Worm (Caenorhabditis elegans) whole organism, L2 larva: Measurements from ENCODE around the gene pfk-1.2.

ENCODE experiments used
- C34F6.9 ChIP-seq: fragments of 150-350 bp; optimal IDR thresholded peaks from 2 replicates; lab custom pipeline; 2014; ENCODE audit warnings: missing biosample characterization, missing genetic modification characterization
- F13H6.1 ChIP-seq: sonication (generic microtip); optimal IDR thresholded peaks from 2 replicates; lab custom pipeline; 2016; ENCODE audit warnings: missing genetic modification characterization, missing compliant biosample characterization
- R02D3.7 ChIP-seq: fragments of 150-350 bp; optimal IDR thresholded peaks from 2 replicates; lab custom pipeline; 2014; ENCODE audit warnings: missing biosample characterization, missing genetic modification characterization
- Y55F3AM.14 ChIP-seq: fragments of 200-800 bp; sonication (Bioruptor generic); optimal IDR thresholded peaks from 2 replicates; lab custom pipeline; 2018; ENCODE audit warnings: mild to moderate bottlenecking, missing genetic modification characterization, missing compliant biosample characterization
- ZK546.5 ChIP-seq: sonication (generic microtip); optimal IDR thresholded peaks from 2 replicates; lab custom pipeline; 2017; ENCODE audit warnings: missing biosample characterization, missing genetic modification characterization
- aly-2 ChIP-seq: fragments of 150-350 bp; optimal IDR thresholded peaks from 2 replicates; lab custom pipeline; 2014; ENCODE audit warnings: missing biosample characterization, missing genetic modification characterization
- ama-1 ChIP-seq: fragments of 150-350 bp; optimal IDR thresholded peaks from 2 replicates; lab custom pipeline; 2018; ENCODE audit warnings: inconsistent platforms
- blmp-1 ChIP-seq: sonication (generic microtip); optimal IDR thresholded peaks from 2 replicates; lab custom pipeline; 2017; ENCODE audit warnings: missing genetic modification characterization, mild to moderate bottlenecking, missing compliant biosample characterization, antibody characterized with exemption, moderate library complexity; ENCODE audit not compliant: insufficient read depth
- ceh-16 ChIP-seq: fragments of 150-350 bp; optimal IDR thresholded peaks from 2 replicates; lab custom pipeline; 2014; ENCODE audit warnings: missing biosample characterization, missing genetic modification characterization
- crh-2 ChIP-seq: sonication (generic microtip); optimal IDR thresholded peaks from 2 replicates; lab custom pipeline; 2017; ENCODE audit warnings: missing biosample characterization, missing genetic modification characterization
- dmd-4 ChIP-seq: sonication (generic microtip); optimal IDR thresholded peaks from 2 replicates; lab custom pipeline; 2017; ENCODE audit warnings: missing biosample characterization, missing genetic modification characterization
- egl-27 ChIP-seq: sonication (generic microtip); optimal IDR thresholded peaks from 3 replicates; lab custom pipeline; 2017; ENCODE audit warnings: missing biosample characterization, missing genetic modification reagents, missing genetic modification characterization
- elt-3 ChIP-seq: sonication (generic microtip); optimal IDR thresholded peaks from 2 replicates; lab custom pipeline; 2017; ENCODE audit warnings: missing biosample characterization, missing genetic modification characterization
- fos-1 ChIP-seq: fragments of 150-350 bp; optimal IDR thresholded peaks from 2 replicates; lab custom pipeline; 2014; ENCODE audit warnings: missing biosample characterization, missing genetic modification characterization
- gmeb-1 ChIP-seq: fragments of 150-350 bp; optimal IDR thresholded peaks from 2 replicates; lab custom pipeline; 2014; ENCODE audit warnings: missing biosample characterization, missing genetic modification characterization
- lin-11 ChIP-seq: fragments of 150-350 bp; sonication (generic microtip); optimal IDR thresholded peaks from 2 replicates; lab custom pipeline; 2014; ENCODE audit warnings: missing biosample characterization, missing genetic modification characterization, inconsistent platforms, mixed read lengths
- lin-13 ChIP-seq: fragments of 150-350 bp; optimal IDR thresholded peaks from 2 replicates; lab custom pipeline; 2014; ENCODE audit warnings: missing biosample characterization, missing genetic modification reagents, missing genetic modification characterization
- lsy-2 ChIP-seq, 2 experiments: fragments of 150-350 bp in 1 of 2; sonication (generic microtip) in 1 of 2; optimal IDR thresholded peaks; 2 replicates each; lab custom pipeline; 2014 to 2017; ENCODE audit warnings: missing biosample characterization in 2 of 2, missing genetic modification characterization in 2 of 2
- mab-5 ChIP-seq: fragments of 150-350 bp; optimal IDR thresholded peaks from 2 replicates; lab custom pipeline; 2014; ENCODE audit warnings: missing biosample characterization, missing genetic modification characterization
- mbf-1 ChIP-seq: sonication (generic microtip); optimal IDR thresholded peaks from 2 replicates; lab custom pipeline; 2017; ENCODE audit warnings: missing biosample characterization, missing genetic modification characterization
- mdl-1 ChIP-seq, 2 experiments: fragments of 150-350 bp in 1 of 2; sonication (generic microtip) in 1 of 2; optimal IDR thresholded peaks; 2 replicates each; lab custom pipeline; 2017; ENCODE audit warnings: missing biosample characterization in 2 of 2, missing genetic modification characterization in 2 of 2
- nhr-11 ChIP-seq: fragments of 150-350 bp; optimal IDR thresholded peaks from 2 replicates; lab custom pipeline; 2014; ENCODE audit warnings: missing biosample characterization, missing genetic modification characterization
- nhr-12 ChIP-seq: fragments of 150-350 bp; optimal IDR thresholded peaks from 2 replicates; lab custom pipeline; 2014; ENCODE audit warnings: missing biosample characterization, missing genetic modification characterization
- nhr-129 ChIP-seq: fragments of 150-350 bp; optimal IDR thresholded peaks from 2 replicates; lab custom pipeline; 2014; ENCODE audit warnings: missing biosample characterization, missing genetic modification characterization
- nhr-21 ChIP-seq: fragments of 150-350 bp; optimal IDR thresholded peaks from 2 replicates; lab custom pipeline; 2014; ENCODE audit warnings: missing biosample characterization, missing genetic modification characterization
- nhr-237 ChIP-seq: fragments of 150-350 bp; optimal IDR thresholded peaks from 2 replicates; lab custom pipeline; 2014; ENCODE audit warnings: missing biosample characterization, missing genetic modification characterization
- peb-1 ChIP-seq: fragments of 150-350 bp; optimal IDR thresholded peaks from 2 replicates; lab custom pipeline; 2014; ENCODE audit warnings: missing biosample characterization, missing genetic modification characterization
- skn-1 ChIP-seq: sonication (generic microtip); optimal IDR thresholded peaks from 2 replicates; lab custom pipeline; 2017; ENCODE audit warnings: missing biosample characterization, missing genetic modification characterization
- sma-3 ChIP-seq: sonication (generic microtip); optimal IDR thresholded peaks from 2 replicates; lab custom pipeline; 2016; ENCODE audit warnings: missing genetic modification reagents, missing genetic modification characterization, missing compliant biosample characterization
- sma-9 ChIP-seq, 2 experiments: fragments of 150-350 bp in 1 of 2; sonication (generic microtip) in 1 of 2; optimal IDR thresholded peaks; 2 replicates each; lab custom pipeline; 2014 to 2016; ENCODE audit warnings: missing genetic modification characterization in 2 of 2, mild to moderate bottlenecking in 1 of 2, missing biosample characterization in 1 of 2, missing compliant biosample characterization in 1 of 2, missing genetic modification reagents in 1 of 2, moderate library complexity in 1 of 2
- snpc-4 ChIP-seq: fragments of 150-350 bp; optimal IDR thresholded peaks from 2 replicates; lab custom pipeline; 2014; ENCODE audit warnings: missing biosample characterization, missing genetic modification characterization
- unc-55 ChIP-seq: fragments of 150-350 bp; sonication (generic microtip); optimal IDR thresholded peaks from 3 replicates; lab custom pipeline; 2014; ENCODE audit warnings: missing biosample characterization, missing genetic modification reagents, missing genetic modification characterization
- zag-1 ChIP-seq: fragments of 150-350 bp; optimal IDR thresholded peaks from 2 replicates; lab custom pipeline; 2014; ENCODE audit warnings: missing biosample characterization, missing genetic modification characterization
- ztf-1 ChIP-seq: fragments of 200-800 bp; sonication (Bioruptor generic); conservative IDR thresholded peaks from 2 replicates; pipeline ENCODE4 v1.3.6; 2022; ENCODE audit warnings: missing genetic modification characterization, missing compliant biosample characterization
- ztf-11 ChIP-seq: sonication (generic microtip); optimal IDR thresholded peaks from 2 replicates; lab custom pipeline; 2017; ENCODE audit warnings: missing biosample characterization, missing genetic modification characterization
- ztf-4 ChIP-seq: fragments of 150-350 bp; optimal IDR thresholded peaks from 2 replicates; lab custom pipeline; 2014; ENCODE audit warnings: missing biosample characterization, missing genetic modification characterization

The pfk-1.2 gene

ce11 chrV:9527337-9527736 is 4.3 kb upstream of the pfk-1.2 start:
- TF ChIP-seq lsy-2 (tag; optimal IDR thresholded peaks at IDR 0.05; lab: Kevin White, UChicago) (no peak), fos-1 (tag; lab: Kevin White, UChicago) (peak; percentile 45), gmeb-1 (tag; lab: Kevin White, UChicago) (no peak)

ce11 chrV:9527984-9528383 is 3.6 kb upstream of the pfk-1.2 start:
- TF ChIP-seq snpc-4 (tag; lab: Kevin White, UChicago) (no peak), gmeb-1 (tag; lab: Kevin White, UChicago) (no peak)

- TF ChIP-seq R02D3.7 = no peak
- TF ChIP-seq mdl-1 (tag; optimal IDR thresholded peaks at IDR 0.05; lab: Kevin White, UChicago) = no peak
- TF ChIP-seq nhr-21 (tag; lab: Kevin White, UChicago) = no peak
- no peak for TF ChIP-seq zag-1 (tag; lab: Kevin White, UChicago)
- TF ChIP-seq ztf-1 = no peak
- no peak for TF ChIP-seq nhr-129
- TF ChIP-seq sma-3 (GFP tag; lab: Kevin White, UChicago) = no peak
- no peak for TF ChIP-seq dmd-4
- TF ChIP-seq blmp-1 (tag; lab: Kevin White, UChicago) = no peak
- TF ChIP-seq lin-11 (tag; lab: Kevin White, UChicago) = no peak
- no peak for TF ChIP-seq peb-1 (tag; lab: Kevin White, UChicago)
- TF ChIP-seq fos-1 (tag; lab: Kevin White, UChicago) = no peak
These were observed 3.0 kb downstream of the pfk-1.2 start, which contains the start of gene tag-329 for ce11 chrV:9534621-9535020. tag-329 (plus strand) TSS chrV:9534921.

- peak; percentile 30 for TF ChIP-seq sma-3 (GFP tag; lab: Kevin White, UChicago)
- TF ChIP-seq R02D3.7 = no peak
- TF ChIP-seq snpc-4 (tag; lab: Kevin White, UChicago) = no peak
- TF ChIP-seq gmeb-1 (tag; lab: Kevin White, UChicago) = peak; percentile 33
- no peak for TF ChIP-seq ama-1 (lab: Kevin White, UChicago)
- no peak for TF ChIP-seq ztf-11 (tag; lab: Kevin White, UChicago)
- no peak for TF ChIP-seq ZK546.5 (tag; lab: Kevin White, UChicago)
- peak; percentile 58 for TF ChIP-seq sma-9 (GFP tag; optimal IDR thresholded peaks at IDR 0.05; lab: Kevin White, UChicago)
- TF ChIP-seq sma-9 (tag; optimal IDR thresholded peaks at IDR 0.05; lab: Kevin White, UChicago) = no peak
- no peak for TF ChIP-seq elt-3 (tag; lab: Kevin White, UChicago)
- TF ChIP-seq aly-2 (tag; lab: Kevin White, UChicago) = no peak
- no peak for TF ChIP-seq crh-2 (tag; lab: Kevin White, UChicago)
- no peak for TF ChIP-seq nhr-21 (tag; lab: Kevin White, UChicago)
- TF ChIP-seq lin-13 (GFP tag; lab: Kevin White, UChicago) = no peak
- TF ChIP-seq ztf-4 (tag; lab: Kevin White, UChicago) = no peak
- peak; percentile 26 for TF ChIP-seq F13H6.1 (tag; lab: Kevin White, UChicago)
- TF ChIP-seq skn-1 = no peak
- TF ChIP-seq mab-5 (tag; lab: Kevin White, UChicago) = no peak
- TF ChIP-seq nhr-11 = no peak
- no peak for TF ChIP-seq nhr-12
- TF ChIP-seq ceh-16 (tag; lab: Kevin White, UChicago) = no peak
- no peak for TF ChIP-seq mbf-1 (tag; lab: Kevin White, UChicago)
- TF ChIP-seq lsy-2 (tag; optimal IDR thresholded peaks at IDR 0.05; lab: Kevin White, UChicago) = peak in 1 of 2 experiments; percentile 17
- peak; percentile 15 for TF ChIP-seq fos-1 (tag; lab: Kevin White, UChicago)
- peak; percentile 58 for TF ChIP-seq C34F6.9
- TF ChIP-seq peb-1 (tag; lab: Kevin White, UChicago) = no peak
- no peak for TF ChIP-seq blmp-1 (tag; lab: Kevin White, UChicago)
- TF ChIP-seq Y55F3AM.14 (GFP tag; lab: Kevin White, UChicago) = no peak
These were observed 4.9 kb downstream of the pfk-1.2 start, which contains the start of gene C50F4.4 for ce11 chrV:9536505-9536904. C50F4.4 (plus strand) TSS chrV:9536771.

- TF ChIP-seq nhr-237 (no peak), R02D3.7 (no peak), Y55F3AM.14 (GFP tag; lab: Kevin White, UChicago) (no peak), egl-27 (tag; lab: Kevin White, UChicago) (no peak), ceh-16 (tag; lab: Kevin White, UChicago) (no peak), C34F6.9 (no peak), unc-55 (GFP tag; lab: Kevin White, UChicago) (no peak), zag-1 (tag; lab: Kevin White, UChicago) (no peak)
These were observed 8.0 kb downstream of the pfk-1.2 start, which contains the start of gene C50F4.12 for ce11 chrV:9539638-9540037. C50F4.12 (minus strand) TSS chrV:9539738.
